Worm (Caenorhabditis elegans) whole organism, midembryonic: ENCODE results near the gene T06E4.21.

Experiments
- T22C8.4 ChIP-seq: fragments of 200-800 bp; sonication (Bioruptor generic); IDR thresholded peaks from 2 replicates; pipeline ENCODE4 v1.3.6; 2022; ENCODE audit warnings: missing genetic modification characterization, missing compliant biosample characterization
- cog-1 ChIP-seq: sonication (generic microtip); optimal IDR thresholded peaks from 2 replicates; lab custom pipeline; 2016; ENCODE audit warnings: missing genetic modification characterization, missing compliant biosample characterization
- flt-1 ChIP-seq: fragments of 200-800 bp; sonication (Bioruptor generic); IDR thresholded peaks from 2 replicates; pipeline ENCODE4 v1.3.6; 2022; ENCODE audit warnings: missing genetic modification characterization, missing compliant biosample characterization
- klf-2 ChIP-seq: fragments of 200-800 bp; sonication (Bioruptor generic); conservative IDR thresholded peaks from 2 replicates; pipeline ENCODE4 v1.3.6; 2022; ENCODE audit warnings: missing genetic modification reagents, missing genetic modification characterization, missing compliant biosample characterization
- med-1 ChIP-seq: sonication (generic microtip); optimal IDR thresholded peaks from 2 replicates; lab custom pipeline; 2017; ENCODE audit warnings: missing genetic modification characterization, mild to moderate bottlenecking, missing compliant biosample characterization, antibody characterized with exemption, missing genetic modification reagents; ENCODE audit not compliant: insufficient read depth
- ref-1 ChIP-seq: fragments of 200-800 bp; sonication (Bioruptor generic); conservative IDR thresholded peaks from 2 replicates; pipeline ENCODE4 v1.3.6; 2022; ENCODE audit warnings: missing genetic modification reagents, missing genetic modification characterization, missing compliant biosample characterization
- ztf-23 ChIP-seq: fragments of 200-800 bp; sonication (Bioruptor generic); IDR thresholded peaks from 2 replicates; pipeline ENCODE4 v1.3.6; 2022; ENCODE audit warnings: missing genetic modification reagents, missing genetic modification characterization, missing compliant biosample characterization
- ztf-29 ChIP-seq: fragments of 200-800 bp; sonication (Bioruptor generic); IDR thresholded peaks from 2 replicates; pipeline ENCODE4 v1.3.6; 2022; ENCODE audit warnings: missing genetic modification reagents, missing genetic modification characterization, missing compliant biosample characterization

DNA sequence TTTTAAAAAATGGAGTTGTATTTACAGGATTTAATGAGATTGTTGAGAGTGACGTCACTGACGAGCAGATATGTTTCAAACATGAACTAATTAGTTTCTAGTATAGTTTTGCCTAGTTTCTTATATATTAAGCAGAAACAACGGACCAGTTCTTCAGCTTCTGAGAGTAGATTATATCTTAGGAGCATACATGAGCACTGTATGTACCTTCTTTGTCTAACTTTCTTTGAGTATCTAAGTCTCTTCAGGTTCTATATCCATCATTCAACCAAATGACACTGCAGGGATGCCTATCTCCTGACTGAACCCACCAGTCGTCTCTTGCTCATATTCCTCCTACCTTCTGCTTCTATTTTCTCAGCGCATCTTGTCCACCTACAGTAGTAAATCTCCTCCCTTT lies 45.3 kb downstream of the T06E4.21 start, which contains the start of gene her-1:
- TF ChIP-seq cog-1 (tag; lab: Kevin White, UChicago), result no peak
- no peak for TF ChIP-seq T22C8.4
- TF ChIP-seq med-1 (GFP tag; lab: Kevin White, UChicago), result no peak
- TF ChIP-seq flt-1, result no peak
- no peak for TF ChIP-seq ztf-29 (GFP tag; lab: Robert Waterston, UW)
- no peak for TF ChIP-seq ref-1 (GFP tag; lab: Robert Waterston, UW)
- TF ChIP-seq ztf-23 (GFP tag; lab: Robert Waterston, UW), result no peak
- no peak for TF ChIP-seq klf-2 (GFP tag; lab: Robert Waterston, UW)
